Fruit fly (Drosophila melanogaster) whole organism, embryonic: ENCODE results near the gene mxc.

Source experiments
- BEAF-32 ChIP-seq: fragments of 200-800 bp; sonication (Bioruptor generic); optimal IDR thresholded peaks from 3 replicates; lab custom pipeline; 2017; ENCODE audit warnings: missing biosample characterization, missing genetic modification characterization, mild to moderate bottlenecking, moderate library complexity, missing genetic modification reagents
- CG10431 ChIP-seq: fragments of 200-800 bp; sonication (Bioruptor generic); optimal IDR thresholded peaks from 3 replicates; lab custom pipeline; 2018; ENCODE audit warnings: missing biosample characterization, mild to moderate bottlenecking, missing genetic modification characterization
- CG11560 ChIP-seq: fragments of 200-800 bp; sonication (Bioruptor generic); IDR thresholded peaks from 3 replicates; pipeline ENCODE4 v1.3.6; 2022; ENCODE audit warnings: missing biosample characterization, missing genetic modification characterization
- CG1233 ChIP-seq: fragments of 200-800 bp; sonication (Bioruptor generic); optimal IDR thresholded peaks from 4 replicates; lab custom pipeline; 2018; ENCODE audit warnings: missing biosample characterization, mild to moderate bottlenecking, missing genetic modification characterization
- CG13894 ChIP-seq: fragments of 200-800 bp; sonication (Bioruptor generic); optimal IDR thresholded peaks from 3 replicates; lab custom pipeline; 2018; ENCODE audit warnings: missing biosample characterization, mild to moderate bottlenecking, missing genetic modification characterization, moderate library complexity
- CG15073 ChIP-seq: fragments of 200-800 bp; sonication (Bioruptor generic); optimal IDR thresholded peaks from 2 replicates; lab custom pipeline; 2016; ENCODE audit warnings: missing biosample characterization, missing genetic modification characterization
- CG1529 ChIP-seq: fragments of 200-800 bp; sonication (Bioruptor generic); optimal IDR thresholded peaks from 3 replicates; lab custom pipeline; 2018; ENCODE audit warnings: missing biosample characterization, missing genetic modification characterization
- CG17612 ChIP-seq: fragments of 200-800 bp; sonication (Bioruptor generic); IDR thresholded peaks from 2 replicates; pipeline ENCODE4 v1.3.6; 2022; ENCODE audit warnings: missing biosample characterization, missing genetic modification characterization
- CG18011 ChIP-seq: fragments of 200-800 bp; sonication (Bioruptor generic); optimal IDR thresholded peaks from 2 replicates; lab custom pipeline; 2017; ENCODE audit warnings: missing biosample characterization, missing genetic modification characterization, mild to moderate bottlenecking, moderate library complexity, missing genotype
- CG2199 ChIP-seq: fragments of 200-800 bp; sonication (Bioruptor generic); IDR thresholded peaks from 3 replicates; pipeline ENCODE4 v1.3.6; 2022; ENCODE audit warnings: missing biosample characterization, missing genetic modification characterization
- CG2202 ChIP-seq: fragments of 200-800 bp; sonication (Bioruptor generic); optimal IDR thresholded peaks from 2 replicates; lab custom pipeline; 2018; ENCODE audit warnings: missing biosample characterization, mild to moderate bottlenecking, missing genetic modification characterization
- CG31224 ChIP-seq: fragments of 200-800 bp; sonication (Bioruptor generic); IDR thresholded peaks from 2 replicates; pipeline ENCODE4 v1.3.6; 2022; ENCODE audit warnings: missing biosample characterization, missing genetic modification characterization
- CG4707 ChIP-seq: fragments of 200-800 bp; sonication (Bioruptor generic); optimal IDR thresholded peaks from 2 replicates; lab custom pipeline; 2018; ENCODE audit warnings: missing biosample characterization, mild to moderate bottlenecking, missing genetic modification characterization, moderate library complexity
- CG7372 ChIP-seq: fragments of 200-800 bp; sonication (Bioruptor generic); IDR thresholded peaks from 2 replicates; pipeline ENCODE4 v1.3.6; 2022; ENCODE audit warnings: missing biosample characterization, missing genetic modification characterization
- CG8089 ChIP-seq: fragments of 200-800 bp; sonication (Bioruptor generic); optimal IDR thresholded peaks from 3 replicates; lab custom pipeline; 2016; ENCODE audit warnings: missing biosample characterization, missing genetic modification characterization
- CG8924 ChIP-seq: fragments of 200-800 bp; optimal IDR thresholded peaks from 3 replicates; lab custom pipeline; 2019; ENCODE audit warnings: missing biosample characterization, mild to moderate bottlenecking, missing genetic modification characterization, moderate library complexity
- CG9215 ChIP-seq: fragments of 200-800 bp; sonication (Bioruptor generic); IDR thresholded peaks from 2 replicates; pipeline ENCODE4 v1.3.6; 2022; ENCODE audit warnings: missing biosample characterization, missing genetic modification characterization
- CTCF ChIP-seq: fragments of 200-800 bp; sonication (Bioruptor generic); optimal IDR thresholded peaks from 2 replicates; lab custom pipeline; 2017; ENCODE audit warnings: missing biosample characterization, mild to moderate bottlenecking, missing genetic modification characterization, moderate library complexity
- Camta ChIP-seq: fragments of 200-800 bp; sonication (Bioruptor generic); optimal IDR thresholded peaks from 2 replicates; lab custom pipeline; 2016; ENCODE audit warnings: missing biosample characterization, missing genetic modification characterization
- Doc2 ChIP-seq: fragments of 200-800 bp; sonication (Bioruptor generic); IDR thresholded peaks from 2 replicates; pipeline ENCODE4 v1.3.6; 2022; ENCODE audit warnings: missing biosample characterization, missing genetic modification characterization
- ERR ChIP-seq: fragments of 200-800 bp; sonication (Bioruptor generic); optimal IDR thresholded peaks from 2 replicates; lab custom pipeline; 2016; ENCODE audit warnings: missing biosample characterization, missing genetic modification characterization
- H2.0 ChIP-seq: fragments of 200-800 bp; sonication (Bioruptor generic); IDR thresholded peaks from 2 replicates; pipeline ENCODE4 v1.3.6; 2022; ENCODE audit warnings: missing biosample characterization, missing genetic modification characterization
- Lhr ChIP-seq: fragments of 200-800 bp; sonication (Bioruptor generic); optimal IDR thresholded peaks from 3 replicates; lab custom pipeline; 2017; ENCODE audit warnings: mild to moderate bottlenecking, missing biosample characterization, missing genetic modification reagents, missing genetic modification characterization
- Med ChIP-seq: fragments of 200-800 bp; sonication (Bioruptor generic); peaks from one replicate; lab custom pipeline; 2016; ENCODE audit warnings: missing biosample characterization, missing genetic modification characterization, mild to moderate bottlenecking, inconsistent platforms, moderate library complexity
- NC2β ChIP-seq: fragments of 200-800 bp; sonication (Bioruptor generic); optimal IDR thresholded peaks from 2 replicates; lab custom pipeline; 2016; ENCODE audit warnings: missing biosample characterization, missing genetic modification characterization
- Rfx ChIP-seq: fragments of 200-800 bp; sonication (Bioruptor generic); IDR thresholded peaks from 2 replicates; pipeline ENCODE4 v1.3.6; 2022; ENCODE audit warnings: missing biosample characterization, missing genetic modification characterization
- Stat92E ChIP-seq, 3 experiments: fragments of >200 bp in 2 of 3; fragments of 200-800 bp in 1 of 3; sonication (Bioruptor generic) in 1 of 3; optimal IDR thresholded peaks; 2 replicates each; lab custom pipeline; 2017 to 2019; ENCODE audit warnings: missing biosample characterization in 3 of 3, missing genetic modification characterization in 3 of 3, mild to moderate bottlenecking in 1 of 3, moderate library complexity in 1 of 3
- TFAM ChIP-seq: fragments of 200-800 bp; sonication (Bioruptor generic); optimal IDR thresholded peaks from 2 replicates; lab custom pipeline; 2017; ENCODE audit warnings: missing biosample characterization, missing genetic modification characterization, inconsistent platforms
- Usf ChIP-seq: fragments of 200-800 bp; sonication (Bioruptor generic); optimal IDR thresholded peaks from 2 replicates; lab custom pipeline; 2017; ENCODE audit warnings: missing genotype, missing biosample characterization, missing genetic modification characterization
- ap ChIP-seq: fragments of 200-800 bp; sonication (Bioruptor generic); IDR thresholded peaks from 2 replicates; pipeline ENCODE4 v1.3.6; 2022; ENCODE audit warnings: missing biosample characterization, missing genetic modification characterization
- ase ChIP-seq: fragments of 200-800 bp; sonication (Bioruptor generic); IDR thresholded peaks from 3 replicates; pipeline ENCODE4 v1.3.6; 2022; ENCODE audit warnings: missing biosample characterization, missing genetic modification characterization
- bcd ChIP-seq: fragments of 200-800 bp; sonication (Bioruptor generic); optimal IDR thresholded peaks from 2 replicates; lab custom pipeline; 2017; ENCODE audit warnings: missing biosample characterization, mild to moderate bottlenecking, missing genetic modification characterization
- btn ChIP-seq: fragments of 200-800 bp; sonication (Bioruptor generic); optimal IDR thresholded peaks from 2 replicates; lab custom pipeline; 2016; ENCODE audit warnings: missing biosample characterization, missing genetic modification characterization
- chif ChIP-seq, 2 experiments: fragments of 200-800 bp; sonication (Bioruptor generic); optimal IDR thresholded peaks; 3 replicates each; lab custom pipeline; 2016; ENCODE audit warnings: missing biosample characterization in 2 of 2, missing genetic modification characterization in 2 of 2
- ci ChIP-seq: fragments of 200-800 bp; sonication (Bioruptor generic); IDR thresholded peaks from 3 replicates; pipeline ENCODE4 v1.3.6; 2022; ENCODE audit warnings: missing biosample characterization, missing genetic modification characterization
- crc ChIP-seq: fragments of 200-800 bp; sonication (Bioruptor generic); optimal IDR thresholded peaks from 2 replicates; lab custom pipeline; 2016; ENCODE audit warnings: missing biosample characterization, missing genetic modification characterization
- ems ChIP-seq: fragments of 200-800 bp; sonication (Bioruptor generic); optimal IDR thresholded peaks from 3 replicates; lab custom pipeline; 2016; ENCODE audit warnings: missing biosample characterization, missing genetic modification characterization
- ham ChIP-seq: fragments of 200-800 bp; sonication (Bioruptor generic); IDR thresholded peaks from 2 replicates; pipeline ENCODE4 v1.3.6; 2022; ENCODE audit warnings: missing biosample characterization, missing genetic modification characterization
- hb ChIP-seq: fragments of 200-800 bp; sonication (Bioruptor generic); IDR thresholded peaks from 3 replicates; pipeline ENCODE4 v1.3.6; 2022; ENCODE audit warnings: missing biosample characterization, missing genetic modification characterization; ENCODE audit not compliant: partially characterized antibody
- maf-S ChIP-seq: fragments of 200-800 bp; sonication (Bioruptor generic); optimal IDR thresholded peaks from 2 replicates; lab custom pipeline; 2016; ENCODE audit warnings: missing biosample characterization, missing genetic modification characterization
- mirr ChIP-seq: fragments of 200-800 bp; sonication (Bioruptor generic); optimal IDR thresholded peaks from 3 replicates; lab custom pipeline; 2018; ENCODE audit warnings: missing biosample characterization, mild to moderate bottlenecking, missing genetic modification characterization
- ranshi ChIP-seq: fragments of 200-800 bp; sonication (Bioruptor generic); IDR thresholded peaks from 2 replicates; pipeline ENCODE4 v1.3.6; 2022; ENCODE audit warnings: missing biosample characterization, missing genetic modification characterization
- row ChIP-seq: fragments of 200-800 bp; sonication (Bioruptor generic); IDR thresholded peaks from 3 replicates; pipeline ENCODE4 v1.3.6; 2022; ENCODE audit warnings: missing biosample characterization, missing genetic modification characterization
- sim ChIP-seq: fragments of 200-800 bp; sonication (Bioruptor generic); IDR thresholded peaks from 2 replicates; pipeline ENCODE4 v1.3.6; 2022; ENCODE audit warnings: missing biosample characterization, missing genetic modification characterization
- sima ChIP-seq: fragments of 200-800 bp; sonication (Bioruptor generic); optimal IDR thresholded peaks from 2 replicates; lab custom pipeline; 2016; ENCODE audit warnings: missing biosample characterization, missing genetic modification characterization
- slp2 ChIP-seq: fragments of 200-800 bp; sonication (Bioruptor generic); optimal IDR thresholded peaks from 2 replicates; lab custom pipeline; 2016; ENCODE audit warnings: missing biosample characterization, missing genetic modification characterization
- so ChIP-seq: fragments of 200-800 bp; sonication (Bioruptor generic); IDR thresholded peaks from 3 replicates; pipeline ENCODE4 v1.3.6; 2022; ENCODE audit warnings: missing biosample characterization, missing genetic modification characterization
- sob ChIP-seq: fragments of 200-800 bp; sonication (Bioruptor generic); IDR thresholded peaks from 2 replicates; pipeline ENCODE4 v1.3.6; 2022; ENCODE audit warnings: missing biosample characterization, missing genetic modification characterization
- tna ChIP-seq: fragments of 200-800 bp; sonication (Bioruptor generic); IDR thresholded peaks from 2 replicates; pipeline ENCODE4 v1.3.6; 2022; ENCODE audit warnings: missing biosample characterization, missing genetic modification characterization; ENCODE audit not compliant: partially characterized antibody
- unpg ChIP-seq: fragments of 200-800 bp; sonication (Bioruptor generic); optimal IDR thresholded peaks from 3 replicates; lab custom pipeline; 2018; ENCODE audit warnings: missing biosample characterization, mild to moderate bottlenecking, missing genetic modification characterization, moderate library complexity
- zen ChIP-seq: fragments of 200-800 bp; sonication (Bioruptor generic); optimal IDR thresholded peaks from 3 replicates; lab custom pipeline; 2018; ENCODE audit warnings: missing biosample characterization, mild to moderate bottlenecking, missing genetic modification characterization, moderate library complexity
- zen2 ChIP-seq: fragments of 200-800 bp; sonication (Bioruptor generic); IDR thresholded peaks from 3 replicates; pipeline ENCODE4 v1.3.6; 2022; ENCODE audit warnings: missing biosample characterization, missing genetic modification characterization; ENCODE audit not compliant: partially characterized antibody

The mxc gene

DNA sequence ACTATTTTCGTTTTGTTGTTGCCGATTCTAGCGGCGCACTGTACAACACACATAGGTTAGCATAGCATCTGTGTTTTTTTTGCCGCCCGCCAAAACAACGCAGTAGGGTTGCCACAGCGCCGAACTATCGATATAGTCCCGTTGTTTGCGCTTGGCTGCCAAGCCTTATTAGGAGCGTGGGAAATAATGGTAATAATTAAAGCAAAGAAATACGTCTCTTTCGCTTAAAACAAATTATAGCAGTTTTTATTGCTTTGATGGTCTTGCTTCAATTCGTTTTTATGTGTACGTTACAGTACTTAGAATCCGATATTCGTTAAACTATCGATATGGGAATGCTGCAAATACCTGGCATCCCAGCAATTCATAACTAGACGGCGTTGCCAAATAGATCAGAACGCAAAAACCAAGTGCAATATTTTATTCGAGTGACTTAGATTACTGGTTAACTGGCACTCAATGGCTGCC is at the start of gene mxc, which contains the start of gene Larp7 (continued):
- TF ChIP-seq ap (GFP tag; lab: Robert Waterston, UW) = no peak
- TF ChIP-seq so (GFP tag; lab: Robert Waterston, UW) = no peak
- no peak for TF ChIP-seq CG13894 (tag; lab: Kevin White, UChicago)
- no peak for TF ChIP-seq Doc2
- 0 out of 3 replicates have a peak, but pooled peaks have one; percentile 51 for TF ChIP-seq ci
- no peak for TF ChIP-seq CG2199 (GFP tag; lab: Robert Waterston, UW)
- TF ChIP-seq Rfx (GFP tag; lab: Robert Waterston, UW) = peak; percentile 64
- no peak for TF ChIP-seq mirr (GFP tag; lab: Kevin White, UChicago)
- no peak for TF ChIP-seq ase (GFP tag; lab: Robert Waterston, UW)
- TF ChIP-seq CG15073 = no peak
- no peak for TF ChIP-seq unpg (GFP tag; lab: Kevin White, UChicago)
- no peak for TF ChIP-seq CG18011 (GFP tag; lab: Kevin White, UChicago)
- peak; percentile 94 for TF ChIP-seq BEAF-32 (GFP tag; lab: Kevin White, UChicago)
- peak; percentile 49 for TF ChIP-seq bcd
- peak; percentile 41 for TF ChIP-seq zen (tag; lab: Kevin White, UChicago)
- TF ChIP-seq CG7372 (GFP tag; lab: Robert Waterston, UW) = peak; percentile 46; the same call in 1 of the 2 replicates
- TF ChIP-seq Camta = peak; percentile 11
- peak; percentile 62; the same call in 1 of the 2 replicates for TF ChIP-seq tna (GFP tag; lab: Robert Waterston, UW)
- no peak for TF ChIP-seq Stat92E (GFP tag; optimal IDR thresholded peaks at IDR 0.05; lab: Kevin White, UChicago)
- TF ChIP-seq CG4707 = no peak
- peak; percentile 38; the same call in 1 of the 2 replicates for TF ChIP-seq sob (GFP tag; lab: Robert Waterston, UW)
- peak; percentile 91 for TF ChIP-seq row
- TF ChIP-seq Med (GFP tag; lab: Kevin White, UChicago) = peak; percentile 93
- TF ChIP-seq CG8089 (GFP tag; lab: Kevin White, UChicago) = peak; percentile 42
- TF ChIP-seq hb (GFP tag; lab: Robert Waterston, UW) = peak; percentile 88
- TF ChIP-seq TFAM = no peak
- no peak for TF ChIP-seq CG2202
- TF ChIP-seq ham (GFP tag; lab: Robert Waterston, UW) = no peak
- peak; percentile 53 for TF ChIP-seq maf-S
- no peak for TF ChIP-seq btn (GFP tag; lab: Kevin White, UChicago)
- peak; percentile 37 for TF ChIP-seq ems (GFP tag; lab: Kevin White, UChicago)
- TF ChIP-seq H2.0 (GFP tag; lab: Robert Waterston, UW) = no peak
- peak; percentile 51 to 67 for TF ChIP-seq chif (GFP tag; optimal IDR thresholded peaks at IDR 0.05; lab: Kevin White, UChicago)
- 0 out of 3 replicates have a peak, but pooled peaks have one; percentile 50 for TF ChIP-seq CG11560 (tag; lab: Robert Waterston, UW)
- TF ChIP-seq Lhr (GFP tag; lab: Kevin White, UChicago) = peak; percentile 25
- peak; percentile 57 for TF ChIP-seq slp2
- peak; percentile 36 for TF ChIP-seq NC2β
- TF ChIP-seq Usf = peak; percentile 47
- no peak for TF ChIP-seq ranshi (GFP tag; lab: Robert Waterston, UW)
- peak; percentile 11 for TF ChIP-seq CTCF (GFP tag; lab: Kevin White, UChicago)
- no peak for TF ChIP-seq crc (GFP tag; lab: Kevin White, UChicago)
- no peak for TF ChIP-seq CG1233 (GFP tag; lab: Kevin White, UChicago)
- TF ChIP-seq CG17612 (GFP tag; lab: Robert Waterston, UW) = no peak
- TF ChIP-seq sim (GFP tag; lab: Robert Waterston, UW) = no peak
- no peak for TF ChIP-seq sima (GFP tag; lab: Kevin White, UChicago)
- peak; percentile 24 for TF ChIP-seq ERR (GFP tag; lab: Kevin White, UChicago)
- TF ChIP-seq zen2 (GFP tag; lab: Robert Waterston, UW) = peak; percentile 67; the same call in 1 of the 3 replicates
- peak; percentile 74 for TF ChIP-seq CG9215 (GFP tag; lab: Robert Waterston, UW)
- TF ChIP-seq CG10431 = no peak
- peak; percentile 53 for TF ChIP-seq CG8924
- no peak for TF ChIP-seq CG1529 (GFP tag; lab: Kevin White, UChicago)
- TF ChIP-seq CG31224 (GFP tag; lab: Robert Waterston, UW) = 0 out of 2 replicates have a peak, but pooled peaks have one; percentile 26
